Worm (Caenorhabditis elegans) whole organism, L4/young adult: Measurements from ENCODE around the gene zak-1.
A peak's percentile ranks its signal among the peaks of the same experiment; 100 is the strongest.

Experiments
- W03F9.2 ChIP-seq: fragments of 150-350 bp; optimal IDR thresholded peaks from 2 replicates; lab custom pipeline; 2014; ENCODE audit warnings: missing biosample characterization, missing genetic modification characterization
- dao-5 ChIP-seq: sonication (generic microtip); optimal IDR thresholded peaks from 2 replicates; lab custom pipeline; 2016; ENCODE audit warnings: missing genotype, missing genetic modification characterization, moderate library complexity, missing compliant biosample characterization
- him-1 ChIP-seq: sonication (generic microtip); optimal IDR thresholded peaks from 2 replicates; lab custom pipeline; 2016; ENCODE audit warnings: missing genotype, missing genetic modification reagents, missing genetic modification characterization, missing compliant biosample characterization

Gene zak-1

ce11 chrIII:6885889-6886288, 29.3 kb upstream of the zak-1 start:
- TF ChIP-seq W03F9.2 (tag; lab: Kevin White, UChicago) (no peak), him-1 (tag; lab: Kevin White, UChicago) (no peak), dao-5 (no peak)

ce11 chrIII:6884203-6884602, 27.6 kb upstream of the zak-1 start, which contains the start of gene med-2:
med-2 (plus strand) TSS chrIII:6884503.
- TF ChIP-seq him-1 (tag; lab: Kevin White, UChicago): no peak
- TF ChIP-seq dao-5: no peak
- no peak for TF ChIP-seq W03F9.2 (tag; lab: Kevin White, UChicago)

ce11 chrIII:6881745-6882144, 25.1 kb upstream of the zak-1 start:
- TF ChIP-seq him-1 (tag; lab: Kevin White, UChicago): no peak

ce11 chrIII:6880797-6881196, 24.2 kb upstream of the zak-1 start, which contains the start of gene K04C2.7:
K04C2.7 (plus strand) TSS chrIII:6881097.
- TF ChIP-seq W03F9.2 (tag; lab: Kevin White, UChicago): no peak

ce11 chrIII:6873724-6874123, 17.1 kb upstream of the zak-1 start:
- TF ChIP-seq him-1 (tag; lab: Kevin White, UChicago) (peak; percentile 25), dao-5 (no peak)

- TF ChIP-seq dao-5 (no peak), W03F9.2 (tag; lab: Kevin White, UChicago) (no peak), him-1 (tag; lab: Kevin White, UChicago) (peak; percentile 4)
Observed at ce11 chrIII:6872534-6873150, 16.0 kb upstream of the zak-1 start, which contains the start of gene K04C2.3. K04C2.3 (plus strand) TSS chrIII:6873089.

- TF ChIP-seq W03F9.2 (tag; lab: Kevin White, UChicago): no peak
- no peak for TF ChIP-seq dao-5
- TF ChIP-seq him-1 (tag; lab: Kevin White, UChicago): no peak
Observed at ce11 chrIII:6871668-6872067, 15.1 kb upstream of the zak-1 start.

- no peak for TF ChIP-seq him-1 (tag; lab: Kevin White, UChicago)
- TF ChIP-seq dao-5: no peak
- TF ChIP-seq W03F9.2 (tag; lab: Kevin White, UChicago): no peak
Observed at ce11 chrIII:6871067-6871466, 14.5 kb upstream of the zak-1 start.

ce11 chrIII:6869996-6870395, 13.4 kb upstream of the zak-1 start, which contains the start of gene K04C2.8:
K04C2.8 (plus strand) TSS chrIII:6870296.
- TF ChIP-seq him-1 (tag; lab: Kevin White, UChicago) (no peak), dao-5 (no peak), W03F9.2 (tag; lab: Kevin White, UChicago) (no peak)

ce11 chrIII:6869268-6869667, 12.7 kb upstream of the zak-1 start, which contains the start of the genes cra-1 and kbp-1:
cra-1 (minus strand) TSS chrIII:6869460.
kbp-1 (plus strand) TSS chrIII:6869633.
- TF ChIP-seq him-1 (tag; lab: Kevin White, UChicago): no peak
- no peak for TF ChIP-seq W03F9.2 (tag; lab: Kevin White, UChicago)
- no peak for TF ChIP-seq dao-5

- TF ChIP-seq him-1 (tag; lab: Kevin White, UChicago): no peak
- TF ChIP-seq dao-5: no peak
- no peak for TF ChIP-seq W03F9.2 (tag; lab: Kevin White, UChicago)
Observed at ce11 chrIII:6863901-6864300, 7.3 kb upstream of the zak-1 start, which contains the start of gene sma-3. sma-3 (minus strand) TSS chrIII:6863968.

ce11 chrIII:6859482-6859881, 2.9 kb upstream of the zak-1 start, which contains the start of gene clec-158:
clec-158 (minus strand) TSS chrIII:6859582.
- TF ChIP-seq dao-5 (no peak), W03F9.2 (tag; lab: Kevin White, UChicago) (no peak), him-1 (tag; lab: Kevin White, UChicago) (no peak)

- TF ChIP-seq dao-5 (no peak), W03F9.2 (tag; lab: Kevin White, UChicago) (no peak), him-1 (tag; lab: Kevin White, UChicago) (no peak)
Observed at ce11 chrIII:6857390-6857848, 810 bp upstream of the zak-1 start.

ce11 chrIII:6850255-6850654, 6.4 kb downstream of the zak-1 start, which contains the start of gene srv-1:
srv-1 (plus strand) TSS chrIII:6850385.
- TF ChIP-seq W03F9.2 (tag; lab: Kevin White, UChicago) (no peak), dao-5 (no peak), him-1 (tag; lab: Kevin White, UChicago) (no peak)
